Fruit fly (Drosophila melanogaster): ENCODE data around the gene santa-maria.

- TF ChIP-seq usp (GFP tag; optimal IDR thresholded peaks at IDR 0.05), result no peak
- no peak for TF ChIP-seq pan (optimal IDR thresholded peaks at IDR 0.05)
- TF ChIP-seq EcR (GFP tag; optimal IDR thresholded peaks at IDR 0.05), result peak; percentile 38 to 85
- no peak for TF ChIP-seq Dll (optimal IDR thresholded peaks at IDR 0.05)
- TF ChIP-seq psq (optimal IDR thresholded peaks at IDR 0.05), result no peak
Observed at dm6 chr2L:7419408-7420304, 31.4 kb downstream of the santa-maria start.
